Fruit fly (Drosophila melanogaster) whole organism, wandering third instar larva: Measurements from ENCODE around the gene CG41128.

ENCODE experiments used
- Abd-B ChIP-seq: fragments of >200 bp; optimal IDR thresholded peaks from 2 replicates; lab custom pipeline; 2017; ENCODE audit warnings: missing biosample characterization, missing genetic modification characterization
- CG9705 ChIP-seq: fragments of 200-800 bp; sonication (Bioruptor generic); optimal IDR thresholded peaks from 2 replicates; lab custom pipeline; 2018; ENCODE audit warnings: missing biosample characterization, mild to moderate bottlenecking, missing genetic modification characterization
- CrebA ChIP-seq: fragments of 200-800 bp; sonication (Bioruptor generic); optimal IDR thresholded peaks from 2 replicates; lab custom pipeline; 2016; ENCODE audit warnings: missing biosample characterization, mild to moderate bottlenecking, missing genetic modification characterization, borderline replicate concordance
- Dfd ChIP-seq: fragments of >200 bp; optimal IDR thresholded peaks from 2 replicates; lab custom pipeline; 2017; ENCODE audit warnings: missing biosample characterization, missing genetic modification characterization
- GATAd ChIP-seq: sonication (Bioruptor generic); optimal IDR thresholded peaks from 2 replicates; lab custom pipeline; 2016; ENCODE audit warnings: missing biosample characterization, missing genetic modification characterization
- HLH106 ChIP-seq: fragments of 200-800 bp; optimal IDR thresholded peaks from 3 replicates; lab custom pipeline; 2019; ENCODE audit warnings: missing biosample characterization, mild to moderate bottlenecking, missing genetic modification characterization, moderate library complexity
- Hnf4 ChIP-seq: fragments of 200-800 bp; sonication (Bioruptor generic); optimal IDR thresholded peaks from 2 replicates; lab custom pipeline; 2016; ENCODE audit warnings: missing biosample characterization, mild to moderate bottlenecking, missing genetic modification characterization
- Hr78 ChIP-seq: fragments of >200 bp; optimal IDR thresholded peaks from 2 replicates; lab custom pipeline; 2017; ENCODE audit warnings: missing biosample characterization, missing genetic modification characterization
- Hr83 ChIP-seq: fragments of 200-300 bp; sonication (Bioruptor generic); optimal IDR thresholded peaks from 2 replicates; lab custom pipeline; 2016; ENCODE audit warnings: missing biosample characterization, mild to moderate bottlenecking, missing genetic modification characterization, moderate library complexity; ENCODE audit not compliant: poor library complexity, severe bottlenecking
- Mio ChIP-seq: sonication (Bioruptor generic); optimal IDR thresholded peaks from 2 replicates; lab custom pipeline; 2016; ENCODE audit warnings: missing biosample characterization, missing genetic modification characterization
- Myc ChIP-seq: fragments of >200 bp; optimal IDR thresholded peaks from 2 replicates; lab custom pipeline; 2017
- N ChIP-seq: fragments of >200 bp; optimal IDR thresholded peaks from 2 replicates; lab custom pipeline; 2018; ENCODE audit warnings: missing biosample characterization, missing external identifiers, missing genetic modification characterization
- Rel ChIP-seq, 2 experiments: fragments of 200-800 bp; sonication (Bioruptor generic) in 1 of 2; optimal IDR thresholded peaks; 2 replicates in 1 of 2; 3 replicates in 1 of 2; lab custom pipeline; 2016 to 2019; ENCODE audit warnings: mild to moderate bottlenecking in 2 of 2, missing biosample characterization in 2 of 2, missing genetic modification characterization in 2 of 2, moderate library complexity in 1 of 2
- Sp1 ChIP-seq: fragments of 200-800 bp; sonication (Bioruptor generic); optimal IDR thresholded peaks from 3 replicates; lab custom pipeline; 2019; ENCODE audit warnings: missing biosample characterization, mild to moderate bottlenecking, missing genetic modification characterization, moderate library complexity
- Vsx2 ChIP-seq: fragments of 200-300, 225-300 bp; sonication (Bioruptor generic); optimal IDR thresholded peaks from 2 replicates; lab custom pipeline; 2018; ENCODE audit warnings: missing biosample characterization, missing genetic modification characterization; ENCODE audit not compliant: partially characterized antibody
- brk ChIP-seq: fragments of 200-800 bp; sonication (Bioruptor generic); optimal IDR thresholded peaks from 2 replicates; lab custom pipeline; 2016; ENCODE audit warnings: missing biosample characterization, mild to moderate bottlenecking, missing genetic modification characterization
- dmrt93B ChIP-seq: fragments of 200-800 bp; sonication (Bioruptor generic); optimal IDR thresholded peaks from 2 replicates; lab custom pipeline; 2018; ENCODE audit warnings: missing biosample characterization, mild to moderate bottlenecking, missing genetic modification characterization
- dsf ChIP-seq: sonication (Bioruptor generic); optimal IDR thresholded peaks from 2 replicates; lab custom pipeline; 2016; ENCODE audit warnings: missing biosample characterization, missing genetic modification characterization, borderline replicate concordance
- foxo ChIP-seq, 2 experiments: fragments of 200-800 bp; sonication (Bioruptor generic); optimal IDR thresholded peaks; 2 replicates in 1 of 2; 3 replicates in 1 of 2; lab custom pipeline; 2016 to 2017; ENCODE audit warnings: missing biosample characterization in 2 of 2, missing genetic modification characterization in 2 of 2
- h ChIP-seq: fragments of 200-800 bp; sonication (Bioruptor generic); optimal IDR thresholded peaks from 3 replicates; lab custom pipeline; 2016; ENCODE audit warnings: missing biosample characterization, mild to moderate bottlenecking, missing genetic modification characterization
- pan ChIP-seq: fragments of >200 bp; optimal IDR thresholded peaks from 2 replicates; lab custom pipeline; 2017
- rgr ChIP-seq: fragments of 200-800 bp; sonication (Bioruptor generic); optimal IDR thresholded peaks from 3 replicates; lab custom pipeline; 2016; ENCODE audit warnings: missing biosample characterization, mild to moderate bottlenecking, missing genetic modification characterization
- sv ChIP-seq: fragments of 200-800 bp; sonication (Bioruptor generic); optimal IDR thresholded peaks from 3 replicates; lab custom pipeline; 2016; ENCODE audit warnings: missing biosample characterization, missing genetic modification characterization
- tai ChIP-seq: sonication (Bioruptor generic); optimal IDR thresholded peaks from 2 replicates; lab custom pipeline; 2016; ENCODE audit warnings: missing biosample characterization, missing genetic modification characterization
- usp ChIP-seq: fragments of >200 bp; optimal IDR thresholded peaks from 2 replicates; lab custom pipeline; 2017; ENCODE audit warnings: missing biosample characterization, missing genetic modification characterization
- woc ChIP-seq: sonication (Bioruptor generic); optimal IDR thresholded peaks from 2 replicates; lab custom pipeline; 2016; ENCODE audit warnings: missing biosample characterization, mild to moderate bottlenecking, missing genetic modification characterization

Gene CG41128

DNA sequence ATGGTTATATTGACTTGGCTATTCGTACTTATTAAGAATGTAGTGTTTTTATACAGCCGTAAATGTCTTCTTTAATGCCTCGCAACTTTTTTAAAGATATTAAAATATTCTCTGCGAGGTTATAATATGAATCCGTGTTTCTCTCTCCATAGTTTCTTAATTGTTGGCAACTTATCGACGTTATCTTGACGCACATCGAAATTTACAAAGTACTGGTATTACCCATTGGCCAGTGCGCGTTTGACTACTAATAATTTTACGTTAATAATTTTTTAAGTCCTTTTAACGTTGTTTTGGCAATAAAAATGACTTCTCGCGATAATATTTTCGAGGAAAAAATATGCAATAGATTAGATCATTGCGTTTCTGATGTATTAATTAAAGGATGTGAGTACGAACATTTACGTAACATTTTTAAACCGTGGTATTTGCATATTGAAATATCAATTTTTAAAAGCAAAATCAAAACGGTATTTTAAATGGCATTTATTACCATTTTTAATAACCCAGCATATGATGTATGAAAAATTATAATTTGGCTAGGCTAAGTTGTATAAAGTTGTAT is at the start of gene CG41128:
Gene CG41128, plus strand, starts transcription at position 211 of the 565 bp plus-strand sequence.
- TF ChIP-seq N (GFP tag; lab: Kevin White, UChicago) (peak; percentile 46), GATAd (GFP tag; lab: Kevin White, UChicago) (no peak), woc (peak; percentile 19), HLH106 (tag; lab: Kevin White, UChicago) (no peak), Rel (GFP tag; optimal IDR thresholded peaks at IDR 0.05; lab: Kevin White, UChicago) (no peak), Rel (tag; optimal IDR thresholded peaks at IDR 0.05; lab: Kevin White, UChicago) (no peak), Vsx2 (GFP tag; lab: Kevin White, UChicago) (no peak), Hr78 (peak; percentile 17), Hr83 (no peak)

DNA sequence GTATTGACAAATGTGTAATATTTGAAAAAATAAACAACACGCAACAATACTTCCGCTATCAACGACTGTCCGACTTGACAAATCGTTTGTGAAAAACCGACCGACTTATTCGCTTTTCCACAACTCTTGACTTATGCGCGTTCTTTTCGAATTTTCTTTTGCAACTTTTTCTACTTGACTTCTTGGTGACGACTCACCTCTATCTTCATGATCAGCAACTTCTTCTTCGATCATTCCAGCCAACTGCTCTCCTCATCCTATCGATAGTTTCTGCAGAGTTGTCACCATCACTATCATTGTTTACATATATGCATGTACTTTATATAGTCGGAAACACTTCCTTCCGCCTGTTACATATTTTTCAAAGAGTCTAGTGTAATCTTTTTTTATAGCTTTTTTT is 16.2 kb upstream of the CG41128 start:
- TF ChIP-seq usp (no peak), Hnf4 (GFP tag; lab: Kevin White, UChicago) (no peak), h (no peak), Rel (GFP tag; optimal IDR thresholded peaks at IDR 0.05; lab: Kevin White, UChicago) (no peak), Rel (tag; optimal IDR thresholded peaks at IDR 0.05; lab: Kevin White, UChicago) (no peak), GATAd (GFP tag; lab: Kevin White, UChicago) (no peak), pan (lab: Kevin White, UChicago) (no peak), CG9705 (GFP tag; lab: Kevin White, UChicago) (no peak), Hr83 (no peak), dmrt93B (no peak)

DNA sequence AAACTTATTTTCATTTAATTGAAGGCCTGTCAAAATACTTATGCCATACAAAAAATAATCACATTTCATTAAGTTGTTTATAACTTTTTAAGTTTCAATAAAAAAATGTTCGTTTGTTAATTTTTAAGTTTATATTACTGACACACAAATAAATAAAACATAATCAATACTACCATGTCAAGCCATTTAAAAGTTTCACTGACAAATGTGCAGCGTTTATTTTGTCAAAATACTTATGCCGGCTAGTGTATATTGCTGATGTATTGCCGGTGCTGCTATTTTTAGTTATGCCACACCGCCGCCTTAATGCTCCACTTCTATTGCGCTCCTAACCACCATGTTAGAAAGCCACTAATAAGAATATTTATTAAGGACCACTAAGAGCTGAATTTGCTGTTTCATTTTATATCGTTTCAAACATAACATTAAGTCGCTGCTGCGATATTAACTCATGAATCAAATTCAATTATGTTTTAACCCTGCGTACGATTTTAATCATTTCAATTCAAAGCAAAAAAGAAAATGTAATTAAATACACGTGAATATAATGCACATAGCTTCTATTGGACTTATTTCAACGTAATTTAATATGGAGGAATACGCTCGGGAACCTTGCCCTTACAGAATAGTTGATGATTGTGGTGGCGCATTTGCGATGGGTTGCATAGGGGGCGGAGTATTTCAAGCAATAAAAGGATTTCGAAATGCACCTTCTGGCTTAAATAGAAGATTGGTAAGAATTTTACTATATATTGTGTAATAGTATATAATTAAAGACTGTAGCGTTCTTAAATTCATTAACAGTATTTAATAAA is 15.5 kb upstream of the CG41128 start, which contains the start of gene Tim17b:
Gene Tim17b, plus strand, starts transcription at position 422 of the 815 bp plus-strand sequence.
- TF ChIP-seq woc, result peak; percentile 38
- no peak for TF ChIP-seq sv (GFP tag; lab: Kevin White, UChicago)
- TF ChIP-seq, all 38 proteins: peak for 1

DNA sequence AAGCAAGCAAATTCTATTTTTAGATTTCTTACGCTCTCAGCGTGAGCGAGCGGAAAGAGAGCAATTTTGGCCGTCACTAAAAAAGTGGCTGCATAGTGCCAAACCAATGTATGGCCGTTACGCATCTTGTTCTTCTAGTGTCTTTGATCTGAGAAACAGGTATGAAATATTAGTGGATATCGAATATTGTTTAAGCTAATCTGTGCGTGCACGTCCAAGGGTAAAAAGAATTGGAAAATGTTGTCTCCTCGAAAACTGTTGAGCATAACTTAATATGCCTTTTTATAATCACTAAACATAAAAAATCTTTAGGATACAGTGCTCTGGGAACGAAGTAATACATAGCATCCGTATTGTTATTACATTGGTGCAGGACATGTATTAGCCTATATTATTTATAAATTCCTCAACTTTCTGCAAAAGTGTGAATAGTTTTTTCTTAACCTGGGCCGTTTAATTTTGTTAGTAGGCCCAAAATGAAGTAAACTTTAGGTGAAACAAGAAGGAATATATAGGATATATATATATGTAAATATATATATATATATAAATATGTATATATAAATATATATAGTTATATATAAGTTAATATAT is 1.5 kb upstream of the CG41128 start:
- no peak for TF ChIP-seq dsf (GFP tag; lab: Kevin White, UChicago)
- TF ChIP-seq Rel (GFP tag; optimal IDR thresholded peaks at IDR 0.05; lab: Kevin White, UChicago), result no peak
- no peak for TF ChIP-seq Rel (tag; optimal IDR thresholded peaks at IDR 0.05; lab: Kevin White, UChicago)
- peak; percentile 6 for TF ChIP-seq N (GFP tag; lab: Kevin White, UChicago)

DNA sequence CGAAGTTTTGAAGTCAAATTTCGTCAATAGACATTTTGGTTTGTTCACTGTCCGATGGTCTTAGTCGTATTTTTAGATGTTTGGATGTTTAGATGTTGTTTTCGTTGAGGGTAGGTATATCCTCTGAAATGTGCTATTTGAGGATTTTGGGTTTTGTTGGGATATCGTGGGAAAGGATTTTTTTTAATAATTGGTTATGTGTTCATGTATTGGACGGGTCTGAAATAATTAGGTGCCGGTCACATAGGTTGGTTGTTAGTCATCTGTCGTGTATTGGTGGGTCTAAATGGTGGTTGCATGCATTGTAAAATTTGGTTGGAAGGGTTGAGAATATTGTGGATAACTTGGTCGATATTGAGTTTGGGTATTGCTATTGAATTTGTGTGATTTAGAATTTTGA is 36.5 kb downstream of the CG41128 start:
- TF ChIP-seq Hnf4 (GFP tag; lab: Kevin White, UChicago) (no peak), Sp1 (no peak), CrebA (GFP tag; lab: Kevin White, UChicago) (no peak), dsf (GFP tag; lab: Kevin White, UChicago) (no peak), tai (GFP tag; lab: Kevin White, UChicago) (no peak), GATAd (GFP tag; lab: Kevin White, UChicago) (no peak), Mio (GFP tag; lab: Kevin White, UChicago) (no peak), foxo (GFP tag; optimal IDR thresholded peaks at IDR 0.05; lab: Kevin White, UChicago) (no peak), brk (GFP tag; lab: Kevin White, UChicago) (no peak), Abd-B (no peak), Vsx2 (GFP tag; lab: Kevin White, UChicago) (no peak), Rel (GFP tag; optimal IDR thresholded peaks at IDR 0.05; lab: Kevin White, UChicago) (no peak), Rel (tag; optimal IDR thresholded peaks at IDR 0.05; lab: Kevin White, UChicago) (no peak), Dfd (GFP tag; lab: Kevin White, UChicago) (no peak), h (no peak), rgr (GFP tag; lab: Kevin White, UChicago) (no peak), N (GFP tag; lab: Kevin White, UChicago) (no peak), Myc (lab: Kevin White, UChicago) (no peak)
